Worm (Caenorhabditis elegans): ENCODE measurements around the gene C03B1.3.

DNA sequence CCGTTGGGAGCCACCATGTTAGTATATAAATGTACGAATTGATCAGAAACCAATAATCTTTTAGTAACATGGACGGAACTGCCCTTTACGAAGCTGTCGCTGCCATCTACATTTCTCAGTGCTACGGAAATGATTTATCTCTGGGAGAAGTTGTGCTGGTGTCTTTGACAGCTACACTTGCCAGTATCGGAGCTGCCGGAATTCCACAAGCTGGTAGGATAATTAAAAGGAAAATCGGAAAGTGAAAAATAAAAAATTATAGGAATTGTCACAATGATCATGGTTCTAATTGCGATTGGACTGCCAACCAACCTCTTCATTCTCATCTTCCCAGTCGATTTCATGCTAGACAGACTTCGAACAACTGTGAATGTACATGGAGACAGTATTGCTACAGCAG is 40.1 kb downstream of the C03B1.3 start:
- TF ChIP-seq unc-62 (GFP tag; optimal IDR thresholded peaks at IDR 0.05 in 1 of 2) (no peak), unc-62 (tag; optimal IDR thresholded peaks at IDR 0.05) (no peak), mdl-1 (tag; optimal IDR thresholded peaks at IDR 0.05) (no peak), dmd-8 (GFP tag; IDR thresholded peaks at IDR 0.05) (no peak), ama-1 (optimal IDR thresholded peaks at IDR 0.05) (no peak), ZK337.2 (GFP tag; IDR thresholded peaks at IDR 0.05) (no peak), F49E8.2 (tag; optimal IDR thresholded peaks at IDR 0.05; ENCODE audit: borderline replicate concordance) (no peak), nhr-11 (tag; optimal IDR thresholded peaks at IDR 0.05) (no peak), fos-1 (tag; optimal IDR thresholded peaks at IDR 0.05) (no peak), lin-15B (tag; optimal IDR thresholded peaks at IDR 0.05) (no peak), jun-1 (tag; optimal IDR thresholded peaks at IDR 0.05) (no peak), ceh-28 (tag; optimal IDR thresholded peaks at IDR 0.05) (no peak), madf-5 (GFP tag; IDR thresholded peaks at IDR 0.05) (no peak), fkh-10 (GFP tag; optimal IDR thresholded peaks at IDR 0.05) (no peak)

Measured in whole organism, L4 larva.